Fruit fly (Drosophila melanogaster) whole organism, prepupa: ENCODE measurements around the gene CG14275.

Source experiments
- CG11294 ChIP-seq: fragments of 200-800 bp; sonication (Bioruptor generic); IDR thresholded peaks from 2 replicates; pipeline ENCODE4 v1.3.6; 2022; ENCODE audit warnings: missing biosample characterization, missing genetic modification characterization
- CG11902 ChIP-seq: fragments of 200-800 bp; sonication (Bioruptor generic); optimal IDR thresholded peaks from 3 replicates; lab custom pipeline; 2016; ENCODE audit warnings: missing biosample characterization, missing genetic modification characterization
- CG1621 ChIP-seq: fragments of 200-800 bp; sonication (Bioruptor generic); optimal IDR thresholded peaks from 3 replicates; lab custom pipeline; 2018; ENCODE audit warnings: missing biosample characterization, mild to moderate bottlenecking, missing genetic modification characterization
- CG16779 ChIP-seq: fragments of 200-800 bp; sonication (Bioruptor generic); optimal IDR thresholded peaks from 3 replicates; lab custom pipeline; 2017; ENCODE audit warnings: missing biosample characterization, mild to moderate bottlenecking, missing genetic modification characterization
- CG3032 ChIP-seq: fragments of 200-800 bp; optimal IDR thresholded peaks from 2 replicates; lab custom pipeline; 2019; ENCODE audit warnings: missing biosample characterization, mild to moderate bottlenecking, missing genetic modification characterization, moderate library complexity
- CG31627 ChIP-seq: fragments of 200-800 bp; sonication (Bioruptor generic); optimal IDR thresholded peaks from 3 replicates; lab custom pipeline; 2016; ENCODE audit warnings: missing biosample characterization, missing genetic modification characterization
- CG34406 ChIP-seq: fragments of 200-800 bp; sonication (Bioruptor generic); optimal IDR thresholded peaks from 3 replicates; lab custom pipeline; 2016; ENCODE audit warnings: missing biosample characterization, missing genetic modification characterization
- CG3919 ChIP-seq: fragments of 200-800 bp; sonication (Bioruptor generic); optimal IDR thresholded peaks from 3 replicates; lab custom pipeline; 2016; ENCODE audit warnings: missing biosample characterization, missing genetic modification characterization
- CG6163 ChIP-seq: fragments of 200-800 bp; sonication (Bioruptor generic); IDR thresholded peaks from 3 replicates; pipeline ENCODE4 v1.3.6; 2022; ENCODE audit warnings: missing biosample characterization, missing genetic modification characterization
- CG6276 ChIP-seq: fragments of 200-800 bp; sonication (Bioruptor generic); optimal IDR thresholded peaks from 2 replicates; lab custom pipeline; 2017; ENCODE audit warnings: missing biosample characterization, mild to moderate bottlenecking, missing genetic modification characterization
- CG6792 ChIP-seq: fragments of 200-800 bp; sonication (Bioruptor generic); optimal IDR thresholded peaks from 3 replicates; lab custom pipeline; 2016; ENCODE audit warnings: missing biosample characterization, missing genetic modification characterization
- CG6808 ChIP-seq: fragments of 200-800 bp; sonication (Bioruptor generic); optimal IDR thresholded peaks from 3 replicates; lab custom pipeline; 2017; ENCODE audit warnings: missing biosample characterization, missing genetic modification characterization, mild to moderate bottlenecking, moderate library complexity, missing genetic modification reagents
- CG6854 ChIP-seq: fragments of 200-800 bp; sonication (Bioruptor generic); optimal IDR thresholded peaks from 2 replicates; lab custom pipeline; 2017; ENCODE audit warnings: missing biosample characterization, mild to moderate bottlenecking, missing genetic modification characterization
- CG7368 ChIP-seq: fragments of 200-800 bp; sonication (Bioruptor generic); optimal IDR thresholded peaks from 3 replicates; lab custom pipeline; 2016; ENCODE audit warnings: missing biosample characterization, missing genetic modification characterization
- CG8119 ChIP-seq: fragments of 200-800 bp; sonication (Bioruptor generic); IDR thresholded peaks from 3 replicates; pipeline ENCODE4 v1.3.6; 2022; ENCODE audit warnings: missing biosample characterization, missing genetic modification characterization
- CG8632 ChIP-seq: fragments of 200-800 bp; sonication (Bioruptor generic); optimal IDR thresholded peaks from 3 replicates; lab custom pipeline; 2016; ENCODE audit warnings: missing biosample characterization, missing genetic modification characterization
- CG9139 ChIP-seq: fragments of 200-800 bp; sonication (Bioruptor generic); optimal IDR thresholded peaks from 3 replicates; lab custom pipeline; 2017; ENCODE audit warnings: missing biosample characterization, mild to moderate bottlenecking, missing genetic modification characterization
- Eip75B ChIP-seq: fragments of 200-800 bp; sonication (Bioruptor generic); optimal IDR thresholded peaks from 3 replicates; lab custom pipeline; 2016; ENCODE audit warnings: missing biosample characterization, missing genetic modification characterization
- Eip78C ChIP-seq: fragments of 200-800 bp; sonication (Bioruptor generic); peaks from one replicate; lab custom pipeline; 2016; ENCODE audit warnings: missing biosample characterization, missing genetic modification characterization
- Eip93F ChIP-seq: fragments of 200-800 bp; sonication (Bioruptor generic); optimal IDR thresholded peaks from 2 replicates; lab custom pipeline; 2016; ENCODE audit warnings: missing biosample characterization, mild to moderate bottlenecking, missing genetic modification characterization
- Hr38 ChIP-seq: sonication (Bioruptor generic); optimal IDR thresholded peaks from 2 replicates; lab custom pipeline; 2016; ENCODE audit warnings: missing biosample characterization, missing genetic modification characterization
- Hr39 ChIP-seq: fragments of 200-800 bp; sonication (Bioruptor generic); optimal IDR thresholded peaks from 2 replicates; lab custom pipeline; 2016; ENCODE audit warnings: missing biosample characterization, missing genetic modification characterization
- Hr4 ChIP-seq: fragments of 200-800 bp; sonication (Bioruptor generic); optimal IDR thresholded peaks from 3 replicates; lab custom pipeline; 2016; ENCODE audit warnings: missing biosample characterization, missing genetic modification characterization
- Lpt ChIP-seq: fragments of 200-800 bp; sonication (Bioruptor generic); optimal IDR thresholded peaks from 3 replicates; lab custom pipeline; 2016; ENCODE audit warnings: missing biosample characterization, missing genetic modification characterization
- Met ChIP-seq: fragments of 200-800 bp; sonication (Bioruptor generic); optimal IDR thresholded peaks from 3 replicates; lab custom pipeline; 2016; ENCODE audit warnings: missing biosample characterization, missing genetic modification characterization
- OdsH ChIP-seq: fragments of 200-800 bp; sonication (Bioruptor generic); optimal IDR thresholded peaks from 3 replicates; lab custom pipeline; 2016; ENCODE audit warnings: missing biosample characterization, missing genetic modification characterization
- Smox ChIP-seq: fragments of 200-800 bp; sonication (Bioruptor generic); optimal IDR thresholded peaks from 3 replicates; lab custom pipeline; 2016; ENCODE audit warnings: missing biosample characterization, missing genetic modification characterization
- Sox102F ChIP-seq: fragments of 200-800 bp; sonication (Bioruptor generic); optimal IDR thresholded peaks from 2 replicates; lab custom pipeline; 2016; ENCODE audit warnings: missing biosample characterization, mild to moderate bottlenecking, missing genetic modification characterization
- Sox14 ChIP-seq: fragments of 200-800 bp; sonication (Bioruptor generic); optimal IDR thresholded peaks from 3 replicates; lab custom pipeline; 2016; ENCODE audit warnings: missing biosample characterization, missing genetic modification characterization
- Sox15 ChIP-seq: fragments of 200-800 bp; sonication (Bioruptor generic); optimal IDR thresholded peaks from 3 replicates; lab custom pipeline; 2016; ENCODE audit warnings: missing biosample characterization, missing genetic modification characterization
- achi ChIP-seq: fragments of 200-800 bp; sonication (Bioruptor generic); optimal IDR thresholded peaks from 3 replicates; lab custom pipeline; 2016; ENCODE audit warnings: missing biosample characterization, missing genetic modification characterization
- acj6 ChIP-seq: fragments of 200-800 bp; sonication (Bioruptor generic); optimal IDR thresholded peaks from 3 replicates; lab custom pipeline; 2016; ENCODE audit warnings: missing biosample characterization, missing genetic modification characterization
- cyc ChIP-seq: fragments of 200-800 bp; sonication (Bioruptor generic); optimal IDR thresholded peaks from 3 replicates; lab custom pipeline; 2016; ENCODE audit warnings: missing biosample characterization, missing genetic modification characterization
- dac ChIP-seq: fragments of 200-800 bp; sonication (Bioruptor generic); optimal IDR thresholded peaks from 2 replicates; lab custom pipeline; 2017; ENCODE audit warnings: missing biosample characterization, mild to moderate bottlenecking, missing genetic modification characterization
- eg ChIP-seq: fragments of 200-800 bp; sonication (Bioruptor generic); IDR thresholded peaks from 3 replicates; pipeline ENCODE4 v1.3.6; 2022; ENCODE audit warnings: missing biosample characterization, missing genetic modification characterization
- fd85E ChIP-seq: fragments of 200-800 bp; sonication (Bioruptor generic); optimal IDR thresholded peaks from 3 replicates; lab custom pipeline; 2016; ENCODE audit warnings: missing biosample characterization, missing genetic modification characterization
- lz ChIP-seq: fragments of 200-800 bp; sonication (Bioruptor generic); optimal IDR thresholded peaks from 3 replicates; lab custom pipeline; 2016; ENCODE audit warnings: missing biosample characterization, missing genetic modification characterization
- net ChIP-seq: fragments of 200-800 bp; sonication (Bioruptor generic); optimal IDR thresholded peaks from 3 replicates; lab custom pipeline; 2016; ENCODE audit warnings: missing biosample characterization, missing genetic modification characterization
- salr ChIP-seq, 2 experiments: fragments of 200-800 bp; sonication (Bioruptor generic); optimal IDR thresholded peaks; 3 replicates each; lab custom pipeline; 2016 to 2018; ENCODE audit warnings: missing biosample characterization in 2 of 2, missing genetic modification characterization in 2 of 2, mild to moderate bottlenecking in 1 of 2
- spab ChIP-seq: fragments of 200-800 bp; sonication (Bioruptor generic); optimal IDR thresholded peaks from 2 replicates; lab custom pipeline; 2017; ENCODE audit warnings: missing biosample characterization, mild to moderate bottlenecking, missing genetic modification characterization, missing genetic modification reagents
- ss ChIP-seq, 2 experiments: fragments of 200-800 bp; sonication (Bioruptor generic); optimal IDR thresholded peaks; 2 replicates in 1 of 2; 3 replicates in 1 of 2; lab custom pipeline; 2017 to 2018; ENCODE audit warnings: mild to moderate bottlenecking in 2 of 2, missing biosample characterization in 2 of 2, missing genetic modification characterization in 2 of 2, moderate library complexity in 1 of 2
- vri ChIP-seq: fragments of 200-800 bp; sonication (Bioruptor generic); optimal IDR thresholded peaks from 3 replicates; lab custom pipeline; 2016; ENCODE audit warnings: missing biosample characterization, mild to moderate bottlenecking, missing genetic modification characterization

CG14275 gene

DNA sequence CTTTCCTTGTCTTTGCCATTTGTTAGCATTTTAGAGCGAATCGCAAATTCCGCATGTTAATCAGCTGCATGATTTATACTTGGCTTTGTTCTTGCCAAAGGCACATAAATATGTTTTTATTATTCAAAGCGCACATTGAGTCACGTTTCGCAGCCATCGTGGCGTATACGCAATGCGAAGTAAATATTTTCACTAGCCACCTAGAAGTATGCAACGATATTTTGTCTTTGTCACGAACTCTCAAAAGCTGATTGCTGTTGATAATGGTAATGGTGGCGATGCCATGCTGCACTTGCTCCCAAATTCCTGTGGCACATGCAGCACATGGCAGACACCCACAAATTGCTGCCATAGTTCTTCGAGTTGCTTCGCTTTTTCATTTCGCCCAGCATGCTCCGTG lies 7.4 kb downstream of the CG14275 start:
- TF ChIP-seq OdsH (GFP tag; lab: Kevin White, UChicago) (peak; percentile 15), Eip78C (GFP tag; lab: Kevin White, UChicago) (peak; percentile 73), CG6163 (GFP tag; lab: Robert Waterston, UW) (0 out of 3 replicates have a peak, but pooled peaks have one; percentile 23), fd85E (GFP tag; lab: Kevin White, UChicago) (no peak), Sox15 (no peak), achi (GFP tag; lab: Kevin White, UChicago) (peak; percentile 7), CG3919 (GFP tag; lab: Kevin White, UChicago) (peak; percentile 6)

DNA sequence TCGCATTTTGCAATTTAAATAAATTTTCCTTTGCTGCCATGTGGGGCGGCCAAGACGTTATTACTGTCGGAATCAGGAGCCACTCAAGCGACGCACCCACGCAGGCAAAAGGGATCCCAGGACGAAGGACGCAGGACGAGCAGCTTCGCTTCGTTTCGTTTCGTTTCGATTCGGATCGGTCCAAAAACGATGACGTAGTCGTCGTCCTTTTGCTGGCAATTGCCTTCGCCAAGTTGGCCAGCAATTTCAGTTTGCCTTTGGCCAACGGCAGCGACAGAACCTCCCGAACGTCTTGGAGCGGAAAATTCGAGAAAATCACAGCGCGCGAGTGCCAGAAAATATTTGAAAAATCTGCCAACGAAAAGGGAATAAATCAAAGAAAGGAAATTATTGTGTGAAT lies 10.8 kb downstream of the CG14275 start, which contains the start of gene witty:
TSS of gene witty (plus strand) at position 249 of the 400 bp plus-strand sequence.
- no peak for TF ChIP-seq CG16779 (tag; lab: Kevin White, UChicago)
- no peak for TF ChIP-seq CG6808 (GFP tag; lab: Kevin White, UChicago)
- TF ChIP-seq CG11902 = no peak
- no peak for TF ChIP-seq CG3032 (tag; lab: Kevin White, UChicago)
- TF ChIP-seq acj6 = no peak
- no peak for TF ChIP-seq CG6163 (GFP tag; lab: Robert Waterston, UW)
- no peak for TF ChIP-seq CG11294 (GFP tag; lab: Robert Waterston, UW)
- no peak for TF ChIP-seq CG3919 (GFP tag; lab: Kevin White, UChicago)
- TF ChIP-seq cyc (GFP tag; lab: Kevin White, UChicago) = no peak
- no peak for TF ChIP-seq CG8119

- no peak for TF ChIP-seq CG7368 (GFP tag; lab: Kevin White, UChicago)
- TF ChIP-seq cyc (GFP tag; lab: Kevin White, UChicago) = no peak
- TF ChIP-seq Eip75B (GFP tag; lab: Kevin White, UChicago) = no peak
- no peak for TF ChIP-seq ss (GFP tag; optimal IDR thresholded peaks at IDR 0.05; lab: Kevin White, UChicago)
- no peak for TF ChIP-seq CG9139 (GFP tag; lab: Kevin White, UChicago)
- no peak for TF ChIP-seq net (GFP tag; lab: Kevin White, UChicago)
- no peak for TF ChIP-seq Eip93F (GFP tag; lab: Kevin White, UChicago)
- no peak for TF ChIP-seq Smox (GFP tag; lab: Kevin White, UChicago)
- TF ChIP-seq CG1621 (tag; lab: Kevin White, UChicago) = no peak
- TF ChIP-seq CG6792 (GFP tag; lab: Kevin White, UChicago) = no peak
- no peak for TF ChIP-seq CG31627 (GFP tag; lab: Kevin White, UChicago)
- no peak for TF ChIP-seq Sox102F (GFP tag; lab: Kevin White, UChicago)
- TF ChIP-seq Hr39 (GFP tag; lab: Kevin White, UChicago) = no peak
- TF ChIP-seq achi (GFP tag; lab: Kevin White, UChicago) = no peak
- TF ChIP-seq Hr4 (GFP tag; lab: Kevin White, UChicago) = no peak
- no peak for TF ChIP-seq salr (GFP tag; optimal IDR thresholded peaks at IDR 0.05; lab: Kevin White, UChicago)
- TF ChIP-seq CG6854 = no peak
- no peak for TF ChIP-seq CG11902
- no peak for TF ChIP-seq CG6163 (GFP tag; lab: Robert Waterston, UW)
- TF ChIP-seq, all 60 proteins: peak for 0
Measured at dm6 chr2L:8339751-8340349, 12.6 kb downstream of the CG14275 start.

DNA sequence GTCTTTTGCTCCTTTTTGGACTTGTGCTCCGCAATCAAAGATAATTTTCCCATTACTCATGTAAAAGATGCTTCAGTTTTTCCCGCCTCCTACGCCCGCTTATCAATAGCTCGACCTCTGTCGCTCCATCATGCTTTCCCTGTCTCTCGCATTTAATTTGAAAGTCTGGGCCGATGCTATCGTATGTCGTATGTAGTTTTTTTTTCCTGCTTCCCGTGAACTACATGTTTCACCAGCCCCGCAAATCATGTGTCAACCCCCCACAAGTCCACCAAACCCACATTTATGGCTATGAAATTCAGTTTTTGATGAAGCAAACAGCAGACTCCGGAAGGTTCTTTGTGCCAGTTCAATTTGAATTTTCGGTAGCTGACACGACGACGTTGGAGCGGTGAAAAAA lies 15.1 kb downstream of the CG14275 start, which contains the start of gene CG14273:
TSS of gene CG14273 (plus strand) at position 301 of the 400 bp plus-strand sequence.
- no peak for TF ChIP-seq vri (GFP tag; lab: Kevin White, UChicago)
- no peak for TF ChIP-seq Met (GFP tag; lab: Kevin White, UChicago)
- no peak for TF ChIP-seq Lpt (GFP tag; lab: Kevin White, UChicago)
- TF ChIP-seq dac (GFP tag; lab: Kevin White, UChicago) = no peak
- no peak for TF ChIP-seq CG6854
- no peak for TF ChIP-seq CG6276 (GFP tag; lab: Kevin White, UChicago)
- TF ChIP-seq CG34406 = no peak
- no peak for TF ChIP-seq Hr38 (GFP tag; lab: Kevin White, UChicago)
- no peak for TF ChIP-seq Smox (GFP tag; lab: Kevin White, UChicago)
- no peak for TF ChIP-seq acj6
- no peak for TF ChIP-seq spab (GFP tag; lab: Kevin White, UChicago)
- no peak for TF ChIP-seq Sox14 (GFP tag; lab: Kevin White, UChicago)
- TF ChIP-seq CG8632 (GFP tag; lab: Kevin White, UChicago) = no peak
- TF ChIP-seq Eip93F (GFP tag; lab: Kevin White, UChicago) = no peak
- TF ChIP-seq eg (GFP tag; lab: Robert Waterston, UW) = no peak
- TF ChIP-seq lz = no peak
